Fruit fly (Drosophila melanogaster) whole organism, embryonic: ENCODE data around the gene dome.
A peak's percentile ranks its signal among the peaks of the same experiment; 100 is the strongest.

Source experiments
- Atf-2 ChIP-seq: fragments of 200-800 bp; sonication (Bioruptor generic); optimal IDR thresholded peaks from 2 replicates; lab custom pipeline; 2016; ENCODE audit warnings: missing biosample characterization, missing genetic modification characterization
- BtbVII ChIP-seq: fragments of 200-800 bp; sonication (Bioruptor generic); optimal IDR thresholded peaks from 3 replicates; lab custom pipeline; 2017; ENCODE audit warnings: missing biosample characterization, mild to moderate bottlenecking, missing genetic modification characterization
- CG11456 ChIP-seq: fragments of 200-800 bp; sonication (Bioruptor generic); IDR thresholded peaks from 3 replicates; pipeline ENCODE4 v1.3.6; 2022; ENCODE audit warnings: missing biosample characterization, missing genetic modification characterization
- CG12219 ChIP-seq: fragments of 200-800 bp; sonication (Bioruptor generic); optimal IDR thresholded peaks from 3 replicates; lab custom pipeline; 2018; ENCODE audit warnings: missing biosample characterization, mild to moderate bottlenecking, missing genetic modification characterization
- CG12659 ChIP-seq: fragments of 200-800 bp; sonication (Bioruptor generic); optimal IDR thresholded peaks from 3 replicates; lab custom pipeline; 2017; ENCODE audit warnings: mild to moderate bottlenecking, missing biosample characterization, missing genetic modification reagents, missing genetic modification characterization
- CG14667 ChIP-seq: fragments of 200-800 bp; sonication (Bioruptor generic); IDR thresholded peaks from 2 replicates; pipeline ENCODE4 v1.3.6; 2022; ENCODE audit warnings: missing biosample characterization, missing genetic modification characterization
- CG1602 ChIP-seq: fragments of 200-800 bp; sonication (Bioruptor generic); optimal IDR thresholded peaks from 3 replicates; lab custom pipeline; 2016; ENCODE audit warnings: missing biosample characterization, missing genetic modification characterization
- CG1603 ChIP-seq: fragments of 200-800 bp; sonication (Bioruptor generic); optimal IDR thresholded peaks from 2 replicates; lab custom pipeline; 2019; ENCODE audit warnings: missing biosample characterization, mild to moderate bottlenecking, missing genetic modification characterization, moderate library complexity
- CG16815 ChIP-seq: fragments of 200-800 bp; sonication (Bioruptor generic); optimal IDR thresholded peaks from 3 replicates; lab custom pipeline; 2017; ENCODE audit warnings: missing biosample characterization, mild to moderate bottlenecking, missing genetic modification characterization
- CG17612 ChIP-seq: fragments of 200-800 bp; sonication (Bioruptor generic); IDR thresholded peaks from 2 replicates; pipeline ENCODE4 v1.3.6; 2022; ENCODE audit warnings: missing biosample characterization, missing genetic modification characterization
- CG18262 ChIP-seq: fragments of 200-800 bp; optimal IDR thresholded peaks from 3 replicates; lab custom pipeline; 2019; ENCODE audit warnings: missing biosample characterization, mild to moderate bottlenecking, missing genetic modification characterization, moderate library complexity
- CG1832 ChIP-seq: fragments of 200-800 bp; sonication (Bioruptor generic); optimal IDR thresholded peaks from 2 replicates; lab custom pipeline; 2017; ENCODE audit warnings: missing biosample characterization, mild to moderate bottlenecking, missing genetic modification characterization, inconsistent platforms
- CG31365 ChIP-seq: fragments of 200-800 bp; sonication (Bioruptor generic); optimal IDR thresholded peaks from 2 replicates; lab custom pipeline; 2018; ENCODE audit warnings: missing biosample characterization, mild to moderate bottlenecking, missing genetic modification characterization
- CG33557 ChIP-seq: fragments of 200-800 bp; sonication (Bioruptor generic); optimal IDR thresholded peaks from 2 replicates; lab custom pipeline; 2019; ENCODE audit warnings: missing biosample characterization, mild to moderate bottlenecking, missing genetic modification characterization, moderate library complexity
- CG3847 ChIP-seq: fragments of 200-800 bp; sonication (Bioruptor generic); IDR thresholded peaks from 2 replicates; pipeline ENCODE4 v1.3.6; 2022; ENCODE audit warnings: missing biosample characterization, missing genetic modification characterization
- CG4282 ChIP-seq: fragments of 200-800 bp; sonication (Bioruptor generic); optimal IDR thresholded peaks from 2 replicates; lab custom pipeline; 2016; ENCODE audit warnings: missing biosample characterization, missing genetic modification characterization
- CG7839 ChIP-seq: fragments of 200-800 bp; sonication (Bioruptor generic); optimal IDR thresholded peaks from 3 replicates; lab custom pipeline; 2018; ENCODE audit warnings: missing biosample characterization, mild to moderate bottlenecking, missing genetic modification characterization, moderate library complexity
- CG8281 ChIP-seq: fragments of 200-800 bp; sonication (Bioruptor generic); optimal IDR thresholded peaks from 2 replicates; lab custom pipeline; 2018; ENCODE audit warnings: missing biosample characterization, mild to moderate bottlenecking, missing genetic modification characterization, moderate library complexity
- CG9932 ChIP-seq: fragments of 200-800 bp; sonication (Bioruptor generic); IDR thresholded peaks from 2 replicates; pipeline ENCODE4 v1.3.6; 2022; ENCODE audit warnings: missing biosample characterization, missing genetic modification characterization
- Chrac-16 ChIP-seq: fragments of 200-800 bp; sonication (Bioruptor generic); optimal IDR thresholded peaks from 3 replicates; lab custom pipeline; 2016; ENCODE audit warnings: missing biosample characterization, missing genetic modification characterization
- CoRest ChIP-seq: fragments of 200-800 bp; sonication (Bioruptor generic); optimal IDR thresholded peaks from 3 replicates; lab custom pipeline; 2018; ENCODE audit warnings: missing biosample characterization, mild to moderate bottlenecking, missing genetic modification characterization, moderate library complexity
- Dfd ChIP-seq, 2 experiments: fragments of >200 bp; optimal IDR thresholded peaks; 2 replicates each; lab custom pipeline; 2017; ENCODE audit warnings: missing biosample characterization in 2 of 2, missing genetic modification characterization in 2 of 2
- Doc3 ChIP-seq: fragments of 200-800 bp; sonication (Bioruptor generic); IDR thresholded peaks from 3 replicates; pipeline ENCODE4 v1.3.6; 2022; ENCODE audit warnings: missing biosample characterization, missing genetic modification characterization; ENCODE audit not compliant: partially characterized antibody
- Ets65A ChIP-seq: fragments of 200-800 bp; sonication (Bioruptor generic); peaks from one replicate; lab custom pipeline; 2016; ENCODE audit warnings: missing biosample characterization, missing genetic modification characterization
- H2.0 ChIP-seq: fragments of 200-800 bp; sonication (Bioruptor generic); IDR thresholded peaks from 2 replicates; pipeline ENCODE4 v1.3.6; 2022; ENCODE audit warnings: missing biosample characterization, missing genetic modification characterization
- HLHmδ ChIP-seq: fragments of 200-800 bp; sonication (Bioruptor generic); optimal IDR thresholded peaks from 2 replicates; lab custom pipeline; 2018; ENCODE audit warnings: missing biosample characterization, mild to moderate bottlenecking, missing genetic modification characterization, moderate library complexity
- Hand ChIP-seq: fragments of 200-800 bp; sonication (Bioruptor generic); optimal IDR thresholded peaks from 2 replicates; lab custom pipeline; 2017; ENCODE audit warnings: mild to moderate bottlenecking, missing biosample characterization, missing genetic modification reagents, missing genetic modification characterization
- Hmx ChIP-seq: fragments of 200-800 bp; sonication (Bioruptor generic); optimal IDR thresholded peaks from 2 replicates; lab custom pipeline; 2016; ENCODE audit warnings: missing biosample characterization, missing genetic modification characterization
- Lpt ChIP-seq: fragments of >200 bp; optimal IDR thresholded peaks from 2 replicates; lab custom pipeline; 2018; ENCODE audit warnings: missing biosample characterization, missing genetic modification characterization
- NC2α ChIP-seq: fragments of 200-800 bp; sonication (Bioruptor generic); optimal IDR thresholded peaks from 2 replicates; lab custom pipeline; 2016; ENCODE audit warnings: missing biosample characterization, missing genetic modification characterization
- Ravus ChIP-seq: fragments of 200-800 bp; sonication (Bioruptor generic); IDR thresholded peaks from 2 replicates; pipeline ENCODE4 v1.3.6; 2022; ENCODE audit warnings: missing biosample characterization, missing genetic modification characterization
- Spps ChIP-seq: fragments of 200-800 bp; sonication (Bioruptor generic); optimal IDR thresholded peaks from 2 replicates; lab custom pipeline; 2018; ENCODE audit warnings: missing biosample characterization, mild to moderate bottlenecking, missing genetic modification characterization
- ap ChIP-seq: fragments of 200-800 bp; sonication (Bioruptor generic); IDR thresholded peaks from 2 replicates; pipeline ENCODE4 v1.3.6; 2022; ENCODE audit warnings: missing biosample characterization, missing genetic modification characterization
- bcd ChIP-seq: fragments of 200-800 bp; sonication (Bioruptor generic); optimal IDR thresholded peaks from 2 replicates; lab custom pipeline; 2017; ENCODE audit warnings: missing biosample characterization, mild to moderate bottlenecking, missing genetic modification characterization
- chn ChIP-seq: fragments of 200-800 bp; sonication (Bioruptor generic); optimal IDR thresholded peaks from 2 replicates; lab custom pipeline; 2016; ENCODE audit warnings: missing biosample characterization, missing genetic modification characterization
- dm ChIP-seq: fragments of 200-800 bp; sonication (Bioruptor generic); optimal IDR thresholded peaks from 3 replicates; lab custom pipeline; 2016; ENCODE audit warnings: missing biosample characterization, missing genetic modification characterization
- eve ChIP-seq, 2 experiments: fragments of >200 bp; optimal IDR thresholded peaks; 2 replicates each; lab custom pipeline; 2017; ENCODE audit warnings: missing biosample characterization in 2 of 2, missing genetic modification characterization in 2 of 2
- gfzf ChIP-seq: fragments of 200-800 bp; sonication (Bioruptor generic); optimal IDR thresholded peaks from 2 replicates; lab custom pipeline; 2016; ENCODE audit warnings: missing biosample characterization, mild to moderate bottlenecking, missing genetic modification characterization, moderate library complexity
- grau ChIP-seq: fragments of 200-800 bp; optimal IDR thresholded peaks from 3 replicates; lab custom pipeline; 2019; ENCODE audit warnings: missing biosample characterization, mild to moderate bottlenecking, missing genetic modification characterization, moderate library complexity
- knrl ChIP-seq: fragments of 200-800 bp; sonication (Bioruptor generic); IDR thresholded peaks from 3 replicates; pipeline ENCODE4 v1.3.6; 2022; ENCODE audit warnings: missing biosample characterization, missing genetic modification characterization; ENCODE audit not compliant: partially characterized antibody
- pan ChIP-seq, 4 experiments: fragments of >200 bp in 3 of 4; fragments of 200-800 bp in 1 of 4; sonication (Bioruptor generic) in 1 of 4; optimal IDR thresholded peaks in 3 of 4; IDR thresholded peaks in 1 of 4; 2 replicates each; pipeline versions ENCODE4 v1.3.6 to Lab custom; 2017 to 2022; ENCODE audit warnings: missing biosample characterization in 2 of 4, missing genetic modification characterization in 2 of 4, mixed read lengths in 1 of 4
- phol ChIP-seq: fragments of 200-800 bp; sonication (Bioruptor generic); optimal IDR thresholded peaks from 3 replicates; lab custom pipeline; 2018; ENCODE audit warnings: missing biosample characterization, mild to moderate bottlenecking, missing genetic modification characterization, moderate library complexity
- pum ChIP-seq: fragments of 200-800 bp; sonication (Bioruptor generic); optimal IDR thresholded peaks from 2 replicates; lab custom pipeline; 2016; ENCODE audit warnings: missing biosample characterization, missing genetic modification characterization
- repo ChIP-seq: fragments of 200-800 bp; sonication (Bioruptor generic); optimal IDR thresholded peaks from 2 replicates; lab custom pipeline; 2016; ENCODE audit warnings: missing biosample characterization, missing genetic modification characterization
- schlank ChIP-seq: fragments of 200-800 bp; sonication (Bioruptor generic); optimal IDR thresholded peaks from 2 replicates; lab custom pipeline; 2018; ENCODE audit warnings: missing biosample characterization, mild to moderate bottlenecking, missing genetic modification characterization
- scrt ChIP-seq: fragments of 200-800 bp; sonication (Bioruptor generic); optimal IDR thresholded peaks from 2 replicates; lab custom pipeline; 2018; ENCODE audit warnings: missing biosample characterization, mild to moderate bottlenecking, missing genetic modification characterization, moderate library complexity
- sim ChIP-seq: fragments of 200-800 bp; sonication (Bioruptor generic); IDR thresholded peaks from 2 replicates; pipeline ENCODE4 v1.3.6; 2022; ENCODE audit warnings: missing biosample characterization, missing genetic modification characterization
- ssp ChIP-seq: fragments of 200-800 bp; sonication (Bioruptor generic); IDR thresholded peaks from 2 replicates; pipeline ENCODE4 v1.3.6; 2022; ENCODE audit warnings: missing biosample characterization, missing genetic modification characterization
- toy ChIP-seq: fragments of 200-800 bp; sonication (Bioruptor generic); IDR thresholded peaks from 2 replicates; pipeline ENCODE4 v1.3.6; 2022; ENCODE audit warnings: missing biosample characterization, missing genetic modification characterization
- twi ChIP-seq: fragments of 200-800 bp; optimal IDR thresholded peaks from 2 replicates; lab custom pipeline; 2019; ENCODE audit warnings: missing biosample characterization, mild to moderate bottlenecking, missing genetic modification characterization, moderate library complexity

dome gene

dm6 chrX:19663196-19663858 lies 20.0 kb downstream of the dome start (continued):
- TF ChIP-seq CG9932 (GFP tag; lab: Robert Waterston, UW): 0 out of 2 replicates have a peak, but pooled peaks have one; percentile 4
- no peak for TF ChIP-seq ssp (GFP tag; lab: Robert Waterston, UW)
- TF ChIP-seq Doc3 (GFP tag; lab: Robert Waterston, UW): no peak
- no peak for TF ChIP-seq scrt
- TF ChIP-seq NC2α (GFP tag; lab: Kevin White, UChicago): no peak
- peak; percentile 31 for TF ChIP-seq pum (GFP tag; lab: Kevin White, UChicago)
- no peak for TF ChIP-seq eve (GFP tag; optimal IDR thresholded peaks at IDR 0.05; lab: Kevin White, UChicago)
- TF ChIP-seq Ravus (GFP tag; lab: Robert Waterston, UW): no peak
- TF ChIP-seq CoRest (tag; lab: Kevin White, UChicago): peak; percentile 76
- TF ChIP-seq grau (tag; lab: Kevin White, UChicago): peak; percentile 66
- TF ChIP-seq Chrac-16 (GFP tag; lab: Kevin White, UChicago): peak; percentile 11
- no peak for TF ChIP-seq CG1603 (tag; lab: Kevin White, UChicago)
- peak; percentile 43 for TF ChIP-seq CG1602
- TF ChIP-seq CG4282 (GFP tag; lab: Kevin White, UChicago): no peak
- TF ChIP-seq CG12659 (GFP tag; lab: Kevin White, UChicago): peak; percentile 67
- TF ChIP-seq gfzf: no peak
- peak; percentile 37 for TF ChIP-seq Spps (tag; lab: Kevin White, UChicago)
- TF ChIP-seq knrl (GFP tag; lab: Robert Waterston, UW): no peak
- TF ChIP-seq bcd: peak; percentile 62
- TF ChIP-seq Lpt (GFP tag; lab: Kevin White, UChicago): no peak
- TF ChIP-seq dm (GFP tag; lab: Kevin White, UChicago): no peak
- TF ChIP-seq pan (optimal IDR thresholded peaks at IDR 0.05; lab: Kevin White, UChicago): no peak
- peak in 1 of 2 experiments; percentile 35 for TF ChIP-seq pan (GFP tag; optimal IDR thresholded peaks at IDR 0.05 in 1 of 2, IDR thresholded peaks at IDR 0.05 in 1 of 2)
- no peak for TF ChIP-seq Hmx
- TF ChIP-seq H2.0 (GFP tag; lab: Robert Waterston, UW): no peak
- no peak for TF ChIP-seq sim (GFP tag; lab: Robert Waterston, UW)
- no peak for TF ChIP-seq Dfd (GFP tag; optimal IDR thresholded peaks at IDR 0.05; lab: Kevin White, UChicago)
- no peak for TF ChIP-seq CG11456 (GFP tag; lab: Robert Waterston, UW)
- TF ChIP-seq twi (tag; lab: Kevin White, UChicago): peak; percentile 23
- no peak for TF ChIP-seq CG1832 (GFP tag; lab: Kevin White, UChicago)
- TF ChIP-seq toy (GFP tag; lab: Robert Waterston, UW): no peak
- peak; percentile 57 for TF ChIP-seq CG33557 (GFP tag; lab: Kevin White, UChicago)
- TF ChIP-seq CG7839 (tag; lab: Kevin White, UChicago): peak; percentile 73
- no peak for TF ChIP-seq repo (GFP tag; lab: Kevin White, UChicago)
- TF ChIP-seq phol (tag; lab: Kevin White, UChicago): peak; percentile 59
- peak; percentile 43 for TF ChIP-seq Hand (GFP tag; lab: Kevin White, UChicago)
- TF ChIP-seq CG17612 (GFP tag; lab: Robert Waterston, UW): no peak
- no peak for TF ChIP-seq CG31365 (tag; lab: Kevin White, UChicago)
- TF ChIP-seq BtbVII: peak; percentile 5
- peak; percentile 61 for TF ChIP-seq CG16815
- TF ChIP-seq Atf-2: no peak
- TF ChIP-seq CG12219 (GFP tag; lab: Kevin White, UChicago): no peak
- no peak for TF ChIP-seq CG14667
- TF ChIP-seq CG8281: no peak
- no peak for TF ChIP-seq schlank (tag; lab: Kevin White, UChicago)
- peak; percentile 66 for TF ChIP-seq Ets65A (GFP tag; lab: Kevin White, UChicago)
- TF ChIP-seq HLHmδ: no peak
- TF ChIP-seq CG3847 (GFP tag; lab: Robert Waterston, UW): no peak
- no peak for TF ChIP-seq ap (GFP tag; lab: Robert Waterston, UW)
- TF ChIP-seq CG18262 (tag; lab: Kevin White, UChicago): peak; percentile 82
- no peak for TF ChIP-seq chn (GFP tag; lab: Kevin White, UChicago)
